Fruit fly (Drosophila melanogaster) whole organism, prepupa: ENCODE measurements around the gene CG6431.

Experiments
- Blimp-1 ChIP-seq: fragments of 200-800 bp; sonication (Bioruptor generic); optimal IDR thresholded peaks from 3 replicates; lab custom pipeline; 2017; ENCODE audit warnings: missing biosample characterization, missing genetic modification characterization, mild to moderate bottlenecking, moderate library complexity, missing genetic modification reagents
- CG11762 ChIP-seq: fragments of 200-800 bp; sonication (Bioruptor generic); optimal IDR thresholded peaks from 3 replicates; lab custom pipeline; 2016; ENCODE audit warnings: missing biosample characterization, missing genetic modification characterization; ENCODE audit not compliant: insufficient read depth
- CG11902 ChIP-seq: fragments of 200-800 bp; sonication (Bioruptor generic); optimal IDR thresholded peaks from 3 replicates; lab custom pipeline; 2016; ENCODE audit warnings: missing biosample characterization, missing genetic modification characterization
- Gug ChIP-seq: fragments of 200-800 bp; sonication (Bioruptor generic); IDR thresholded peaks from 2 replicates; pipeline ENCODE4 v1.3.6; 2022; ENCODE audit warnings: missing biosample characterization, missing genetic modification characterization
- Sox102F ChIP-seq: fragments of 200-800 bp; sonication (Bioruptor generic); optimal IDR thresholded peaks from 2 replicates; lab custom pipeline; 2016; ENCODE audit warnings: missing biosample characterization, mild to moderate bottlenecking, missing genetic modification characterization
- Sox14 ChIP-seq: fragments of 200-800 bp; sonication (Bioruptor generic); optimal IDR thresholded peaks from 3 replicates; lab custom pipeline; 2016; ENCODE audit warnings: missing biosample characterization, missing genetic modification characterization
- Sox15 ChIP-seq: fragments of 200-800 bp; sonication (Bioruptor generic); optimal IDR thresholded peaks from 3 replicates; lab custom pipeline; 2016; ENCODE audit warnings: missing biosample characterization, missing genetic modification characterization
- achi ChIP-seq: fragments of 200-800 bp; sonication (Bioruptor generic); optimal IDR thresholded peaks from 3 replicates; lab custom pipeline; 2016; ENCODE audit warnings: missing biosample characterization, missing genetic modification characterization
- dsx ChIP-seq: fragments of 200-800 bp; optimal IDR thresholded peaks from 3 replicates; lab custom pipeline; 2019; ENCODE audit warnings: missing biosample characterization, mild to moderate bottlenecking, missing genetic modification characterization, moderate library complexity; ENCODE audit not compliant: poor library complexity, severe bottlenecking
- net ChIP-seq: fragments of 200-800 bp; sonication (Bioruptor generic); optimal IDR thresholded peaks from 3 replicates; lab custom pipeline; 2016; ENCODE audit warnings: missing biosample characterization, missing genetic modification characterization
- svp ChIP-seq: fragments of 200-800 bp; sonication (Bioruptor generic); peaks from one replicate; lab custom pipeline; 2016; ENCODE audit warnings: missing biosample characterization, missing genetic modification characterization

DNA sequence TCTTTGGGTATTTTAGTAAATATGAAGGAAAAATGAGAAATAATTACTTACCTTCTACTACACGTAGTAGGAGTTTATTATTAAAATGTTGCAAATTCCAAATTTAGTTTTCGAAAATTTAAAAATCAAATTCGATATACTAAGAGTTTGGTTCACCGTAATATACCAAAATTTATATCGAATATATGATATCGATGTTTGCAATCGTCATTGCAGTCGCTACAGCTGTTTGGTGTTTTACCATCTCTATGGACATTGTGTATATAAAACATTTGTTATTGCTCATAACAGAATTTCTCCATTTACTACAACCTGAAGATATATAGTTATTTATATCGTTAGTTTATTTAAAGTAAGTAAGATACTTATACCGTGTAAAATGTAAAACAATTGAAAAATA is 4.7 kb downstream of the CG6431 start, which contains the start of gene CG6443:
- TF ChIP-seq Blimp-1 (GFP tag; lab: Kevin White, UChicago) (no peak), CG11762 (no peak), net (GFP tag; lab: Kevin White, UChicago) (no peak), svp (GFP tag; lab: Kevin White, UChicago) (no peak), CG11902 (GFP tag; lab: Kevin White, UChicago) (no peak), achi (GFP tag; lab: Kevin White, UChicago) (no peak), dsx (GFP tag; lab: Kevin White, UChicago) (no peak), Sox102F (GFP tag; lab: Kevin White, UChicago) (no peak), Sox15 (no peak), Sox14 (GFP tag; lab: Kevin White, UChicago) (no peak), Gug (GFP tag; lab: Robert Waterston, UW) (no peak)
